Fruit fly (Drosophila melanogaster) whole organism, embryonic: ENCODE results near the gene lqfR.

Experiments used
- ATbp ChIP-seq: fragments of 200-800 bp; sonication (Bioruptor generic); optimal IDR thresholded peaks from 2 replicates; lab custom pipeline; 2017; ENCODE audit warnings: missing biosample characterization, mild to moderate bottlenecking, missing genetic modification characterization, missing genetic modification reagents
- Ada2b ChIP-seq: fragments of 200-800 bp; sonication (Bioruptor generic); IDR thresholded peaks from 2 replicates; pipeline ENCODE4 v1.3.6; 2022; ENCODE audit warnings: missing biosample characterization, missing genetic modification characterization
- Adf1 ChIP-seq: fragments of 200-800 bp; sonication (Bioruptor generic); IDR thresholded peaks from 2 replicates; pipeline ENCODE4 v1.3.6; 2022; ENCODE audit warnings: missing biosample characterization, missing genetic modification characterization
- Aef1 ChIP-seq: fragments of 200-800 bp; sonication (Bioruptor generic); IDR thresholded peaks from 3 replicates; pipeline ENCODE4 v1.3.6; 2022; ENCODE audit warnings: missing biosample characterization, missing genetic modification characterization
- Atf3 ChIP-seq: fragments of 200-800 bp; sonication (Bioruptor generic); optimal IDR thresholded peaks from 3 replicates; lab custom pipeline; 2016; ENCODE audit warnings: missing biosample characterization, missing genetic modification characterization
- CG10209 ChIP-seq: fragments of 200-800 bp; sonication (Bioruptor generic); optimal IDR thresholded peaks from 3 replicates; lab custom pipeline; 2017; ENCODE audit warnings: missing biosample characterization, mild to moderate bottlenecking, missing genetic modification characterization, missing genetic modification reagents
- CG1024 ChIP-seq: fragments of 200-800 bp; sonication (Bioruptor generic); IDR thresholded peaks from 2 replicates; pipeline ENCODE4 v1.3.6; 2022; ENCODE audit warnings: missing biosample characterization, missing genetic modification characterization
- CG12391 ChIP-seq: fragments of 200-800 bp; sonication (Bioruptor generic); optimal IDR thresholded peaks from 3 replicates; lab custom pipeline; 2018; ENCODE audit warnings: missing biosample characterization, mild to moderate bottlenecking, missing genetic modification characterization, moderate library complexity
- CG16863 ChIP-seq: fragments of 200-800 bp; sonication (Bioruptor generic); optimal IDR thresholded peaks from 3 replicates; lab custom pipeline; 2016; ENCODE audit warnings: missing biosample characterization, missing genetic modification characterization
- CG18262 ChIP-seq: fragments of 200-800 bp; optimal IDR thresholded peaks from 3 replicates; lab custom pipeline; 2019; ENCODE audit warnings: missing biosample characterization, mild to moderate bottlenecking, missing genetic modification characterization, moderate library complexity
- CG31365 ChIP-seq: fragments of 200-800 bp; sonication (Bioruptor generic); optimal IDR thresholded peaks from 2 replicates; lab custom pipeline; 2018; ENCODE audit warnings: missing biosample characterization, mild to moderate bottlenecking, missing genetic modification characterization
- CG34224 ChIP-seq: fragments of 200-800 bp; sonication (Bioruptor generic); IDR thresholded peaks from 3 replicates; pipeline ENCODE4 v1.3.6; 2022; ENCODE audit warnings: missing biosample characterization, missing genetic modification characterization; ENCODE audit not compliant: partially characterized antibody
- CG4328 ChIP-seq: fragments of 200-800 bp; sonication (Bioruptor generic); optimal IDR thresholded peaks from 3 replicates; lab custom pipeline; 2017; ENCODE audit warnings: missing biosample characterization, missing genetic modification reagents, missing genetic modification characterization
- CG4404 ChIP-seq: fragments of 200-800 bp; sonication (Bioruptor generic); IDR thresholded peaks from 2 replicates; pipeline ENCODE4 v1.3.6; 2022; ENCODE audit warnings: missing biosample characterization, missing genetic modification characterization
- CG6813 ChIP-seq: fragments of 200-800 bp; sonication (Bioruptor generic); optimal IDR thresholded peaks from 2 replicates; lab custom pipeline; 2017; ENCODE audit warnings: missing biosample characterization, missing genetic modification characterization, mild to moderate bottlenecking, moderate library complexity, missing genetic modification reagents
- CG7839 ChIP-seq: fragments of 200-800 bp; sonication (Bioruptor generic); optimal IDR thresholded peaks from 3 replicates; lab custom pipeline; 2018; ENCODE audit warnings: missing biosample characterization, mild to moderate bottlenecking, missing genetic modification characterization, moderate library complexity
- CG8281 ChIP-seq: fragments of 200-800 bp; sonication (Bioruptor generic); optimal IDR thresholded peaks from 2 replicates; lab custom pipeline; 2018; ENCODE audit warnings: missing biosample characterization, mild to moderate bottlenecking, missing genetic modification characterization, moderate library complexity
- CG8944 ChIP-seq: fragments of 200-800 bp; sonication (Bioruptor generic); optimal IDR thresholded peaks from 3 replicates; lab custom pipeline; 2016; ENCODE audit warnings: missing biosample characterization, missing genetic modification characterization
- CG9932 ChIP-seq: fragments of 200-800 bp; sonication (Bioruptor generic); IDR thresholded peaks from 2 replicates; pipeline ENCODE4 v1.3.6; 2022; ENCODE audit warnings: missing biosample characterization, missing genetic modification characterization
- CrebB ChIP-seq: fragments of 200-800 bp; sonication (Bioruptor generic); optimal IDR thresholded peaks from 3 replicates; lab custom pipeline; 2018; ENCODE audit warnings: missing biosample characterization, mild to moderate bottlenecking, missing genetic modification characterization
- Doc2 ChIP-seq: fragments of 200-800 bp; sonication (Bioruptor generic); IDR thresholded peaks from 2 replicates; pipeline ENCODE4 v1.3.6; 2022; ENCODE audit warnings: missing biosample characterization, missing genetic modification characterization
- H15 ChIP-seq: fragments of 200-800 bp; sonication (Bioruptor generic); IDR thresholded peaks from 3 replicates; pipeline ENCODE4 v1.3.6; 2022; ENCODE audit warnings: missing biosample characterization, missing genetic modification characterization
- HLH4C ChIP-seq: fragments of 200-800 bp; sonication (Bioruptor generic); IDR thresholded peaks from 3 replicates; pipeline ENCODE4 v1.3.6; 2022; ENCODE audit warnings: missing biosample characterization, missing genetic modification characterization; ENCODE audit not compliant: partially characterized antibody
- HLHmδ ChIP-seq: fragments of 200-800 bp; sonication (Bioruptor generic); optimal IDR thresholded peaks from 2 replicates; lab custom pipeline; 2018; ENCODE audit warnings: missing biosample characterization, mild to moderate bottlenecking, missing genetic modification characterization, moderate library complexity
- Hr3 ChIP-seq: fragments of 200-800 bp; sonication (Bioruptor generic); optimal IDR thresholded peaks from 3 replicates; lab custom pipeline; 2016; ENCODE audit warnings: missing biosample characterization, missing genetic modification characterization
- Hsf ChIP-seq: fragments of 200-800 bp; sonication (Bioruptor generic); optimal IDR thresholded peaks from 3 replicates; lab custom pipeline; 2016; ENCODE audit warnings: missing biosample characterization, missing genetic modification characterization
- Max ChIP-seq: fragments of 200-800 bp; sonication (Bioruptor generic); optimal IDR thresholded peaks from 2 replicates; lab custom pipeline; 2016; ENCODE audit warnings: missing biosample characterization, mild to moderate bottlenecking, missing genetic modification characterization
- Med ChIP-seq: fragments of 200-800 bp; sonication (Bioruptor generic); peaks from one replicate; lab custom pipeline; 2016; ENCODE audit warnings: missing biosample characterization, missing genetic modification characterization, mild to moderate bottlenecking, inconsistent platforms, moderate library complexity
- Mes4 ChIP-seq: fragments of 200-800 bp; sonication (Bioruptor generic); optimal IDR thresholded peaks from 2 replicates; lab custom pipeline; 2016; ENCODE audit warnings: missing biosample characterization, missing genetic modification characterization
- NfI ChIP-seq: fragments of 200-800 bp; sonication (Bioruptor generic); optimal IDR thresholded peaks from 3 replicates; lab custom pipeline; 2018; ENCODE audit warnings: missing biosample characterization, mild to moderate bottlenecking, missing genetic modification characterization, moderate library complexity
- Opbp ChIP-seq: fragments of 200-800 bp; sonication (Bioruptor generic); IDR thresholded peaks from 3 replicates; pipeline ENCODE4 v1.3.6; 2022; ENCODE audit warnings: missing biosample characterization, missing genetic modification characterization; ENCODE audit not compliant: partially characterized antibody
- Pdp1 ChIP-seq, 2 experiments: fragments of 200-800 bp; sonication (Bioruptor generic); optimal IDR thresholded peaks; 3 replicates each; lab custom pipeline; 2016; ENCODE audit warnings: missing biosample characterization in 2 of 2, missing genetic modification characterization in 2 of 2, mild to moderate bottlenecking in 1 of 2, moderate library complexity in 1 of 2
- crp ChIP-seq, 2 experiments: fragments of 200-800 bp; sonication (Bioruptor generic); optimal IDR thresholded peaks; 2 replicates in 1 of 2; 3 replicates in 1 of 2; lab custom pipeline; 2017; ENCODE audit warnings: missing biosample characterization in 2 of 2, missing genetic modification characterization in 2 of 2, mild to moderate bottlenecking in 1 of 2, moderate library complexity in 1 of 2
- dati ChIP-seq: fragments of 200-800 bp; sonication (Bioruptor generic); IDR thresholded peaks from 2 replicates; pipeline ENCODE4 v1.3.6; 2022; ENCODE audit warnings: missing biosample characterization, missing genetic modification characterization
- dimm ChIP-seq: fragments of 200-800 bp; sonication (Bioruptor generic); IDR thresholded peaks from 2 replicates; pipeline ENCODE4 v1.3.6; 2022; ENCODE audit warnings: missing biosample characterization, missing genetic modification characterization
- en ChIP-seq: fragments of 200-800 bp; sonication (Bioruptor generic); optimal IDR thresholded peaks from 2 replicates; lab custom pipeline; 2016; ENCODE audit warnings: missing biosample characterization, missing genetic modification characterization
- exex ChIP-seq: fragments of 200-800 bp; sonication (Bioruptor generic); optimal IDR thresholded peaks from 4 replicates; lab custom pipeline; 2018; ENCODE audit warnings: missing biosample characterization, mild to moderate bottlenecking, missing genetic modification characterization, moderate library complexity
- eyg ChIP-seq: fragments of 200-800 bp; sonication (Bioruptor generic); optimal IDR thresholded peaks from 3 replicates; lab custom pipeline; 2016; ENCODE audit warnings: missing biosample characterization, missing genetic modification characterization
- gfzf ChIP-seq: fragments of 200-800 bp; sonication (Bioruptor generic); optimal IDR thresholded peaks from 2 replicates; lab custom pipeline; 2016; ENCODE audit warnings: missing biosample characterization, mild to moderate bottlenecking, missing genetic modification characterization, moderate library complexity
- ind ChIP-seq: fragments of 200-800 bp; sonication (Bioruptor generic); optimal IDR thresholded peaks from 3 replicates; lab custom pipeline; 2016; ENCODE audit warnings: missing biosample characterization, missing genetic modification characterization
- lilli ChIP-seq: fragments of 200-800 bp; sonication (Bioruptor generic); optimal IDR thresholded peaks from 3 replicates; lab custom pipeline; 2016; ENCODE audit warnings: missing biosample characterization, missing genetic modification characterization
- maf-S ChIP-seq: fragments of 200-800 bp; sonication (Bioruptor generic); optimal IDR thresholded peaks from 2 replicates; lab custom pipeline; 2016; ENCODE audit warnings: missing biosample characterization, missing genetic modification characterization
- oc ChIP-seq: fragments of 200-800 bp; sonication (Bioruptor generic); optimal IDR thresholded peaks from 2 replicates; lab custom pipeline; 2018; ENCODE audit warnings: missing biosample characterization, mild to moderate bottlenecking, missing genetic modification characterization, moderate library complexity
- pho ChIP-seq: fragments of 200-800 bp; sonication (Bioruptor generic); optimal IDR thresholded peaks from 2 replicates; lab custom pipeline; 2016; ENCODE audit warnings: missing biosample characterization, missing genetic modification characterization
- salm ChIP-seq: fragments of 200-800 bp; sonication (Bioruptor generic); optimal IDR thresholded peaks from 2 replicates; lab custom pipeline; 2018; ENCODE audit warnings: missing biosample characterization, mild to moderate bottlenecking, missing genetic modification characterization
- sqz ChIP-seq: fragments of 200-800 bp; sonication (Bioruptor generic); optimal IDR thresholded peaks from 3 replicates; lab custom pipeline; 2018; ENCODE audit warnings: missing biosample characterization, mild to moderate bottlenecking, missing genetic modification characterization
- stwl ChIP-seq: fragments of 200-800 bp; sonication (Bioruptor generic); optimal IDR thresholded peaks from 3 replicates; lab custom pipeline; 2018; ENCODE audit warnings: missing biosample characterization, mild to moderate bottlenecking, missing genetic modification characterization, moderate library complexity
- tgo ChIP-seq: fragments of 200-800 bp; sonication (Bioruptor generic); IDR thresholded peaks from 3 replicates; pipeline ENCODE4 v1.3.6; 2022; ENCODE audit warnings: missing biosample characterization, missing genetic modification characterization
- toy ChIP-seq: fragments of 200-800 bp; sonication (Bioruptor generic); IDR thresholded peaks from 2 replicates; pipeline ENCODE4 v1.3.6; 2022; ENCODE audit warnings: missing biosample characterization, missing genetic modification characterization
- vfl ChIP-seq: fragments of 200-800 bp; sonication (Bioruptor generic); optimal IDR thresholded peaks from 2 replicates; lab custom pipeline; 2016; ENCODE audit warnings: missing biosample characterization, missing genetic modification characterization
- zfh2 ChIP-seq: fragments of 200-800 bp; sonication (Bioruptor generic); optimal IDR thresholded peaks from 2 replicates; lab custom pipeline; 2016; ENCODE audit warnings: missing biosample characterization, missing genetic modification characterization

The lqfR gene

dm6 chr3R:22447874-22448254, 36.8 kb downstream of the lqfR start, which contains the start of gene CG34376 (continued):
- TF ChIP-seq CG18262 (tag; lab: Kevin White, UChicago) (peak; percentile 29), tgo (GFP tag; lab: Robert Waterston, UW) (peak; percentile 17; the same call in 2 of the 3 replicates), dimm (GFP tag; lab: Robert Waterston, UW) (no peak), CG31365 (tag; lab: Kevin White, UChicago) (no peak), maf-S (GFP tag; lab: Kevin White, UChicago) (no peak), Opbp (GFP tag; lab: Robert Waterston, UW) (peak; percentile 67), HLH4C (GFP tag; lab: Robert Waterston, UW) (peak; percentile 39; the same call in 2 of the 3 replicates), stwl (tag; lab: Kevin White, UChicago) (peak; percentile 64), pho (GFP tag; lab: Kevin White, UChicago) (no peak), CG4328 (no peak), NfI (GFP tag; lab: Kevin White, UChicago) (peak; percentile 49), Max (GFP tag; lab: Kevin White, UChicago) (no peak), Aef1 (GFP tag; lab: Robert Waterston, UW) (peak; percentile 33), CG8281 (tag; lab: Kevin White, UChicago) (no peak), CG8944 (no peak), Pdp1 (GFP tag; optimal IDR thresholded peaks at IDR 0.05; lab: Kevin White, UChicago) (peak in 1 of 2 experiments; percentile 57), vfl (no peak), dati (0 out of 2 replicates have a peak, but pooled peaks have one; percentile 29), CG6813 (peak; percentile 45), Mes4 (GFP tag; lab: Kevin White, UChicago) (no peak), zfh2 (GFP tag; lab: Kevin White, UChicago) (peak; percentile 28), CG12391 (peak; percentile 69), toy (no peak), CG9932 (GFP tag; lab: Robert Waterston, UW) (peak; percentile 51), CG1024 (GFP tag; lab: Robert Waterston, UW) (0 out of 2 replicates have a peak, but pooled peaks have one; percentile 5), CG34224 (peak; percentile 29; the same call in 1 of the 3 replicates), CG4404 (GFP tag; lab: Robert Waterston, UW) (no peak), sqz (peak; percentile 42), lilli (GFP tag; lab: Kevin White, UChicago) (no peak), Doc2 (GFP tag; lab: Robert Waterston, UW) (no peak), salm (peak; percentile 27), HLHmδ (GFP tag; lab: Kevin White, UChicago) (peak; percentile 1), Med (GFP tag; lab: Kevin White, UChicago) (peak; percentile 90), Atf3 (GFP tag; lab: Kevin White, UChicago) (no peak), CG7839 (tag; lab: Kevin White, UChicago) (no peak), eyg (GFP tag; lab: Kevin White, UChicago) (no peak), crp (GFP tag; optimal IDR thresholded peaks at IDR 0.05; lab: Kevin White, UChicago) (peak in 1 of 2 experiments; percentile 66), H15 (no peak), Adf1 (GFP tag; lab: Robert Waterston, UW) (peak; percentile 88), CG16863 (GFP tag; lab: Kevin White, UChicago) (no peak), CrebB (tag; lab: Kevin White, UChicago) (peak; percentile 40), Hr3 (GFP tag; lab: Kevin White, UChicago) (peak; percentile 33), oc (peak; percentile 21), en (no peak), Ada2b (GFP tag; lab: Robert Waterston, UW) (peak; percentile 48), exex (tag; lab: Kevin White, UChicago) (peak; percentile 72), gfzf (GFP tag; lab: Kevin White, UChicago) (peak; percentile 87), ATbp (peak; percentile 25), CG10209 (no peak), Hsf (GFP tag; lab: Kevin White, UChicago) (no peak), ind (GFP tag; lab: Kevin White, UChicago) (no peak)
